Worm (Caenorhabditis elegans) whole organism, late embryonic: ENCODE results near the gene wdfy-3.
A peak's percentile ranks its signal among the peaks of the same experiment; 100 is the strongest.
"Not testable (repeated sequence)": the region's sequence is repeated elsewhere in the genome, so short reads cannot be mapped to it uniquely, and the experiment has no call there.

Source experiments
- C08G9.2 ChIP-seq: sonication (generic microtip); optimal IDR thresholded peaks from 2 replicates; lab custom pipeline; 2016; ENCODE audit warnings: mild to moderate bottlenecking, missing genetic modification characterization, moderate library complexity, missing compliant biosample characterization
- Y22D7AL.16 ChIP-seq: sonication (generic microtip); optimal IDR thresholded peaks from 2 replicates; lab custom pipeline; 2016; ENCODE audit warnings: missing genetic modification characterization, missing compliant biosample characterization
- ceh-18 ChIP-seq: sonication (generic microtip); optimal IDR thresholded peaks from 2 replicates; lab custom pipeline; 2016; ENCODE audit warnings: missing genetic modification characterization, missing compliant biosample characterization
- ceh-31 ChIP-seq: sonication (generic microtip); optimal IDR thresholded peaks from 2 replicates; lab custom pipeline; 2016; ENCODE audit warnings: missing genetic modification characterization, missing compliant biosample characterization
- ceh-34 ChIP-seq: sonication (generic microtip); optimal IDR thresholded peaks from 2 replicates; lab custom pipeline; 2016; ENCODE audit warnings: mild to moderate bottlenecking, missing genetic modification characterization, missing compliant biosample characterization
- ceh-45 ChIP-seq: fragments of 200-800 bp; sonication (Bioruptor generic); IDR thresholded peaks from 2 replicates; pipeline ENCODE4 v1.3.6; 2022; ENCODE audit warnings: missing genetic modification reagents, missing genetic modification characterization, missing compliant biosample characterization
- ceh-48 ChIP-seq: sonication (generic microtip); optimal IDR thresholded peaks from 2 replicates; lab custom pipeline; 2016; ENCODE audit warnings: missing genetic modification characterization, inconsistent platforms, missing compliant biosample characterization
- ceh-9 ChIP-seq: sonication (generic microtip); optimal IDR thresholded peaks from 2 replicates; lab custom pipeline; 2016; ENCODE audit warnings: mild to moderate bottlenecking, missing genetic modification characterization, inconsistent platforms, missing compliant biosample characterization
- dmd-4 ChIP-seq: sonication (generic microtip); optimal IDR thresholded peaks from 2 replicates; lab custom pipeline; 2016; ENCODE audit warnings: borderline replicate concordance, missing genetic modification characterization, missing compliant biosample characterization
- dve-1 ChIP-seq: sonication (generic microtip); optimal IDR thresholded peaks from 2 replicates; lab custom pipeline; 2017; ENCODE audit warnings: antibody characterized with exemption, mild to moderate bottlenecking, missing genetic modification characterization, missing compliant biosample characterization
- elt-2 ChIP-seq: sonication (generic microtip); optimal IDR thresholded peaks from 2 replicates; lab custom pipeline; 2016; ENCODE audit warnings: missing genetic modification reagents, missing genetic modification characterization, missing compliant biosample characterization
- fkh-10 ChIP-seq: fragments of 150-350 bp; optimal IDR thresholded peaks from 2 replicates; lab custom pipeline; 2014; ENCODE audit warnings: missing biosample characterization, missing genetic modification reagents, missing genetic modification characterization
- hlh-30 ChIP-seq: sonication (generic microtip); optimal IDR thresholded peaks from 2 replicates; lab custom pipeline; 2017; ENCODE audit warnings: antibody characterized with exemption, missing genetic modification characterization, missing compliant biosample characterization; ENCODE audit not compliant: insufficient read depth
- hlh-8 ChIP-seq: sonication (generic microtip); optimal IDR thresholded peaks from 2 replicates; lab custom pipeline; 2016; ENCODE audit warnings: missing genotype, missing genetic modification characterization, missing compliant biosample characterization
- lim-6 ChIP-seq: sonication (generic microtip); optimal IDR thresholded peaks from 2 replicates; lab custom pipeline; 2016; ENCODE audit warnings: missing genetic modification characterization, missing compliant biosample characterization
- lin-11 ChIP-seq: fragments of 200-800 bp; sonication (Bioruptor generic); optimal IDR thresholded peaks from 2 replicates; lab custom pipeline; 2018; ENCODE audit warnings: mild to moderate bottlenecking, missing genetic modification characterization, missing compliant biosample characterization
- mec-3 ChIP-seq: sonication (generic microtip); optimal IDR thresholded peaks from 2 replicates; lab custom pipeline; 2016; ENCODE audit warnings: borderline replicate concordance, missing genetic modification characterization, missing compliant biosample characterization
- nfya-1 ChIP-seq: sonication (generic microtip); optimal IDR thresholded peaks from 2 replicates; lab custom pipeline; 2017; ENCODE audit warnings: missing genetic modification characterization, mild to moderate bottlenecking, missing compliant biosample characterization, antibody characterized with exemption, moderate library complexity
- pha-4 ChIP-seq: fragments of 150-350 bp; optimal IDR thresholded peaks from 2 replicates; lab custom pipeline; 2018; ENCODE audit warnings: missing biosample characterization, missing genetic modification reagents, missing genetic modification characterization
- ref-2 ChIP-seq: sonication (generic microtip); optimal IDR thresholded peaks from 2 replicates; lab custom pipeline; 2016; ENCODE audit warnings: missing genetic modification characterization, missing compliant biosample characterization
- sox-2 ChIP-seq: fragments of 200-800 bp; sonication (Bioruptor generic); IDR thresholded peaks from 2 replicates; pipeline ENCODE4 v1.3.6; 2022; ENCODE audit warnings: missing genetic modification reagents, missing genetic modification characterization, missing compliant biosample characterization
- sox-4 ChIP-seq: sonication (generic microtip); optimal IDR thresholded peaks from 2 replicates; lab custom pipeline; 2017; ENCODE audit warnings: mild to moderate bottlenecking, missing genetic modification characterization, inconsistent platforms, missing compliant biosample characterization
- syd-9 ChIP-seq: sonication (generic microtip); optimal IDR thresholded peaks from 2 replicates; lab custom pipeline; 2016; ENCODE audit warnings: mild to moderate bottlenecking, missing genetic modification characterization, moderate library complexity, missing compliant biosample characterization
- tbx-2 ChIP-seq: sonication (generic microtip); optimal IDR thresholded peaks from 2 replicates; lab custom pipeline; 2016; ENCODE audit warnings: missing genetic modification characterization, missing compliant biosample characterization
- ttx-3 ChIP-seq: sonication (generic microtip); optimal IDR thresholded peaks from 2 replicates; lab custom pipeline; 2016; ENCODE audit warnings: missing genetic modification reagents, missing genetic modification characterization, missing compliant biosample characterization
- unc-42 ChIP-seq: sonication (generic microtip); optimal IDR thresholded peaks from 2 replicates; lab custom pipeline; 2016; ENCODE audit warnings: missing genotype, missing genetic modification characterization, missing compliant biosample characterization
- unc-55 ChIP-seq: sonication (generic microtip); optimal IDR thresholded peaks from 2 replicates; lab custom pipeline; 2017; ENCODE audit warnings: missing biosample characterization, missing genetic modification reagents, missing genetic modification characterization
- unc-86 ChIP-seq: sonication (generic microtip); optimal IDR thresholded peaks from 2 replicates; lab custom pipeline; 2016; ENCODE audit warnings: missing genetic modification characterization, missing compliant biosample characterization

wdfy-3 gene

ce11 chrIV:12650597-12650996 is 2.6 kb upstream of the wdfy-3 start:
- no peak for TF ChIP-seq mec-3 (tag; lab: Kevin White, UChicago)
- TF ChIP-seq hlh-30 (tag; lab: Kevin White, UChicago): no peak
- TF ChIP-seq C08G9.2 (tag; lab: Kevin White, UChicago): no peak
- TF ChIP-seq nfya-1 (tag; lab: Kevin White, UChicago): peak; percentile 91
- TF ChIP-seq dmd-4 (tag; lab: Kevin White, UChicago): no peak
- TF ChIP-seq unc-55 (GFP tag; lab: Kevin White, UChicago): no peak

- TF ChIP-seq ceh-31 (peak; percentile 55), hlh-8 (no peak), ceh-48 (tag; lab: Kevin White, UChicago) (peak; percentile 25), nfya-1 (tag; lab: Kevin White, UChicago) (peak; percentile 62), tbx-2 (tag; lab: Kevin White, UChicago) (peak; percentile 5), unc-42 (peak; percentile 79), syd-9 (tag; lab: Kevin White, UChicago) (no peak), pha-4 (tag; lab: Kevin White, UChicago) (no peak), unc-55 (GFP tag; lab: Kevin White, UChicago) (peak; percentile 23)
These were observed 1.6 kb upstream of the wdfy-3 start for ce11 chrIV:12651570-12651969.

- TF ChIP-seq unc-86 (tag; lab: Kevin White, UChicago) (no peak), C08G9.2 (tag; lab: Kevin White, UChicago) (no peak), ceh-48 (tag; lab: Kevin White, UChicago) (no peak), ceh-9 (tag; lab: Kevin White, UChicago) (no peak)
- TF ChIP-seq, all 69 proteins: peak for 0
These were observed 21.5 kb downstream of the wdfy-3 start, which contains the start of gene T23B5.4 for ce11 chrIV:12674700-12675099. Gene T23B5.4 (plus strand): TSS chrIV:12675000.

DNA sequence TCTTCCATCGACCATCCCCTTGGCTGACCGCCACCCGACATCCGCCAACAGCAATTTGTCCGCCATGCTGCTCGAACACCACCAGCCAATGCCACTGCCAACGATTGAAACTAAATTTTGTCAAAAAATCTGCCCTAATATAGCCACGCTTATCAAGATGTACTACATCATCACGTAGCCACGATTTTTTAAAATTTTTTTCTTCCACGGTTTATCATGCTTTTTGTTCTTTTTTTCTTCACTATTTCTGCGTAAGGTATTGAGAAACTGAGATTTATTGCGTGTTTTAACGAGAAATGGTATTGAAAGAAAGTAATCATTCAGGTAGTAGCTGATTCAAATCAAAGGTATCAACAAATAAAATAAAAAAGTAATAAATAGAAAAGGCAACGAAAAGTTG is 23.9 kb downstream of the wdfy-3 start, which contains the start of gene T23B5.6:
TSS of gene T23B5.6 (minus strand) at position 101 of the 400 bp plus-strand sequence.
- not testable (repeated sequence) for TF ChIP-seq sox-4; lin-11 (tag; lab: Kevin White, UChicago); C08G9.2 (tag; lab: Kevin White, UChicago)

DNA sequence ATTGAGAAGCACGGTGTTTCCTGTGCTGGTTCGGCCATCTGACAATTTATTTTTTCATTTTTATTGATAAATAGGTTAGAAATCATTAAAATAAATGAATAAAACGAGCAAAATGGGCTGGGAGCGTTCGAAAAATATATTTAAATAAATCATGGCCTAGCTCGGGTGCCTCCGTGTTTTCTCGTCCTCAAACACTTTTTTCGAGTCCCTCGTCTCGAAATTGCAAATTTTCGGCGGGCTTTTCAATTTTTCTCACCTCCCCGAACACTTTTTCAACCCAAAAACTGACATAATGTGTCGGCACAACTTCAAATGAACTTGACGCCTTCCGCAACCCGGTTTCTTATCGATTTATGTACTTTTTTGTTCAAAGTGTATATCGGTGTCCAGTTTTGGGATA is 31.1 kb downstream of the wdfy-3 start, which contains the start of gene prmt-9:
TSS of gene prmt-9 (minus strand) at position 38 of the 400 bp plus-strand sequence.
- TF ChIP-seq unc-42: no peak
- TF ChIP-seq C08G9.2 (tag; lab: Kevin White, UChicago): peak; percentile 28
- TF ChIP-seq ceh-9 (tag; lab: Kevin White, UChicago): no peak
- TF ChIP-seq sox-2: no peak
- TF ChIP-seq ceh-31: peak; percentile 51
- TF ChIP-seq fkh-10 (GFP tag; lab: Kevin White, UChicago): no peak
- no peak for TF ChIP-seq ceh-45 (GFP tag; lab: Robert Waterston, UW)
- no peak for TF ChIP-seq elt-2

- TF ChIP-seq lin-11 (tag; lab: Kevin White, UChicago) (no peak), sox-4 (no peak), dve-1 (no peak), hlh-8 (no peak), ceh-34 (tag; lab: Kevin White, UChicago) (no peak), lim-6 (tag; lab: Kevin White, UChicago) (no peak), ceh-18 (tag; lab: Kevin White, UChicago) (no peak), Y22D7AL.16 (no peak), ttx-3 (tag; lab: Kevin White, UChicago) (no peak), sox-2 (no peak), ref-2 (tag; lab: Kevin White, UChicago) (no peak)
These were observed 31.8 kb downstream of the wdfy-3 start for ce11 chrIV:12684826-12685594.
